Worm (Caenorhabditis elegans) whole organism, midembryonic: ENCODE data around the gene Y17D7B.4.
A peak's percentile ranks its signal among the peaks of the same experiment; 100 is the strongest.
"Not testable (repeated sequence)": the region's sequence is repeated elsewhere in the genome, so short reads cannot be mapped to it uniquely, and the experiment has no call there.

Experiments
- T22C8.4 ChIP-seq: fragments of 200-800 bp; sonication (Bioruptor generic); IDR thresholded peaks from 2 replicates; pipeline ENCODE4 v1.3.6; 2022; ENCODE audit warnings: missing genetic modification characterization, missing compliant biosample characterization
- cog-1 ChIP-seq: sonication (generic microtip); optimal IDR thresholded peaks from 2 replicates; lab custom pipeline; 2016; ENCODE audit warnings: missing genetic modification characterization, missing compliant biosample characterization
- flt-1 ChIP-seq: fragments of 200-800 bp; sonication (Bioruptor generic); IDR thresholded peaks from 2 replicates; pipeline ENCODE4 v1.3.6; 2022; ENCODE audit warnings: missing genetic modification characterization, missing compliant biosample characterization
- klf-2 ChIP-seq: fragments of 200-800 bp; sonication (Bioruptor generic); conservative IDR thresholded peaks from 2 replicates; pipeline ENCODE4 v1.3.6; 2022; ENCODE audit warnings: missing genetic modification reagents, missing genetic modification characterization, missing compliant biosample characterization
- med-1 ChIP-seq: sonication (generic microtip); optimal IDR thresholded peaks from 2 replicates; lab custom pipeline; 2017; ENCODE audit warnings: missing genetic modification characterization, mild to moderate bottlenecking, missing compliant biosample characterization, antibody characterized with exemption, missing genetic modification reagents; ENCODE audit not compliant: insufficient read depth
- ref-1 ChIP-seq: fragments of 200-800 bp; sonication (Bioruptor generic); conservative IDR thresholded peaks from 2 replicates; pipeline ENCODE4 v1.3.6; 2022; ENCODE audit warnings: missing genetic modification reagents, missing genetic modification characterization, missing compliant biosample characterization
- tab-1 ChIP-seq: fragments of 200-800 bp; sonication (Bioruptor generic); IDR thresholded peaks from 2 replicates; pipeline ENCODE4 v1.3.6; 2022; ENCODE audit warnings: missing genetic modification characterization, missing compliant biosample characterization
- ztf-23 ChIP-seq: fragments of 200-800 bp; sonication (Bioruptor generic); IDR thresholded peaks from 2 replicates; pipeline ENCODE4 v1.3.6; 2022; ENCODE audit warnings: missing genetic modification reagents, missing genetic modification characterization, missing compliant biosample characterization
- ztf-29 ChIP-seq: fragments of 200-800 bp; sonication (Bioruptor generic); IDR thresholded peaks from 2 replicates; pipeline ENCODE4 v1.3.6; 2022; ENCODE audit warnings: missing genetic modification reagents, missing genetic modification characterization, missing compliant biosample characterization

The Y17D7B.4 gene

DNA sequence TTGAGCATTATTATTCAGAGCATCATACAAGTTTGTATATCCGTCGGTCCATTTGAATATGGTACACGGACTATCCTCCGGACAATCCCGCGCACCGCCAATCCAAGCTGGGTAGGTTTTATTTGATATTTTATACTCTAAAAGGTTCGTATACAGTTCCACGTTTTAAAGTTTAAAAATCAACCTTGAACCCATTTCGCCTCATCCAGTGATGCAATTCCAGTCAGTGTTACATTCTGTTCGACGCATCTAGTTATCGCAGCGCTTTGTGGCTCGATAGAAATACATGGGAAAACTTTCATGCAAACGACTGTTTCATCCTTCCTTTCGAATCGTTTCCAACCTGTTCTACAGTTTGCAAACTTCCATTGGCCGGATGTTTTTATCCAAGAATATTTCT lies 6.6 kb downstream of the Y17D7B.4 start:
- TF ChIP-seq T22C8.4 (GFP tag; lab: Robert Waterston, UW) (no peak), klf-2 (GFP tag; lab: Robert Waterston, UW) (no peak), med-1 (no peak), ztf-23 (GFP tag; lab: Robert Waterston, UW) (no peak), cog-1 (tag; lab: Kevin White, UChicago) (no peak), ref-1 (GFP tag; lab: Robert Waterston, UW) (no peak), flt-1 (GFP tag; lab: Robert Waterston, UW) (no peak), ztf-29 (no peak), tab-1 (GFP tag; lab: Robert Waterston, UW) (no peak)

DNA sequence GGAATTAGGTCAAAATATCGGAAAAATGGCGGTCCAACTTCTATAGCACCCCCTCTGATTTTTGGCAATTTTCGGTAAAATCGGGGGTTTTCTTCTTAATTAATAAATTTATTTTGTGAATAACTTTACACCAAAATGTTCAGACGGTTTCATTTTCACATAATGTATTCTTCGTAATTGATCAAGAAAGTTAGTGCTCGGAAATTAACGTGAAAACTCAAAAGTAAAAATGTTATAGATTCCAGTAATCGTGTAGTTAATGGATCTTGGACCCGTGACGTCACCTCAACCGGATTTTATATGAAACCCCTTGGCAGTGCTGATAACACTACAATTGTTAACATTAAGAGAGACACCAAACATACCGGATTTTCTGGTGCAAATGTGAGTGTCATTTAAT lies 14.4 kb downstream of the Y17D7B.4 start, which contains the start of gene F11D11.22:
F11D11.22 (plus strand) TSS at position 301 of the 400 bp plus-strand sequence.
- TF ChIP-seq tab-1 (GFP tag; lab: Robert Waterston, UW); med-1; klf-2 (GFP tag; lab: Robert Waterston, UW): not testable (repeated sequence)

DNA sequence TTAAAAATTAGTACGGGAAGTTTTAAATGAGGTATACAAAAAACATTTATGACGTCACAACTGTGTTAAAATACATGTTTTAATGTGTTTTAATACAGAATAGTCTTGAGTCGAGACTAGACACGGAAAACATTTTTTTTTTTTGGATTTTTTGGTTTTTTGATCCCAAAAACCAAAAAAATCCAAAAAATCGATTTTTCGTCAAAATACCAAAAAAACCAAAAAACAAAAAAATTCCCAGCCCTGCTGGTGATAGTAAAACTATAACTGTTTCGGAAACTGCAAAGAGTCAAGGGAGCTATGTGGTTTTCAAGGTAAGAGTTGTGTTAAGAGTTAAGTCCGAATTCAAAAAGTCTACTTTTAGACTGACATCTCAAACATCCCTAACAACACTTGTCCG lies 15.4 kb downstream of the Y17D7B.4 start, which contains the start of gene F11D11.4:
F11D11.4 (plus strand) TSS at position 301 of the 400 bp plus-strand sequence.
- TF ChIP-seq ztf-23 (GFP tag; lab: Robert Waterston, UW): no peak
- TF ChIP-seq klf-2 (GFP tag; lab: Robert Waterston, UW): no peak
- TF ChIP-seq ref-1 (GFP tag; lab: Robert Waterston, UW): no peak
- TF ChIP-seq ztf-29: no peak
- TF ChIP-seq med-1: no peak
- no peak for TF ChIP-seq cog-1 (tag; lab: Kevin White, UChicago)
- no peak for TF ChIP-seq tab-1 (GFP tag; lab: Robert Waterston, UW)
- no peak for TF ChIP-seq T22C8.4 (GFP tag; lab: Robert Waterston, UW)
- no peak for TF ChIP-seq flt-1 (GFP tag; lab: Robert Waterston, UW)

ce11 chrV:18760174-18760573 lies 16.3 kb downstream of the Y17D7B.4 start, which contains the start of gene F11D11.3:
Gene F11D11.3 (minus strand): TSS chrV:18760274.
- TF ChIP-seq flt-1 (GFP tag; lab: Robert Waterston, UW): no peak

- not testable (repeated sequence) for TF ChIP-seq cog-1 (tag; lab: Kevin White, UChicago); klf-2 (GFP tag; lab: Robert Waterston, UW); ztf-29
Measured at ce11 chrV:18754328-18754727, 22.2 kb downstream of the Y17D7B.4 start, which contains the start of gene clec-254. Gene clec-254 (minus strand): TSS chrV:18754428.

- TF ChIP-seq ztf-23 (GFP tag; lab: Robert Waterston, UW): no peak
- TF ChIP-seq cog-1 (tag; lab: Kevin White, UChicago): no peak
- no peak for TF ChIP-seq med-1
- TF ChIP-seq T22C8.4 (GFP tag; lab: Robert Waterston, UW): no peak
- TF ChIP-seq ztf-29: no peak
- no peak for TF ChIP-seq tab-1 (GFP tag; lab: Robert Waterston, UW)
Measured at ce11 chrV:18753036-18753435, 23.5 kb downstream of the Y17D7B.4 start, which contains the start of gene F11D11.6. Gene F11D11.6 (minus strand): TSS chrV:18753136.

- 0 out of 2 replicates have a peak, but pooled peaks have one; percentile 6 for TF ChIP-seq ztf-23 (GFP tag; lab: Robert Waterston, UW)
- no peak for TF ChIP-seq klf-2 (GFP tag; lab: Robert Waterston, UW)
Measured at ce11 chrV:18750445-18750844, 26.0 kb downstream of the Y17D7B.4 start, which contains the start of the genes F11D11.21 and F11D11.12. Gene F11D11.21 (minus strand): TSS chrV:18750545. Gene F11D11.12 (minus strand): TSS chrV:18750682.

DNA sequence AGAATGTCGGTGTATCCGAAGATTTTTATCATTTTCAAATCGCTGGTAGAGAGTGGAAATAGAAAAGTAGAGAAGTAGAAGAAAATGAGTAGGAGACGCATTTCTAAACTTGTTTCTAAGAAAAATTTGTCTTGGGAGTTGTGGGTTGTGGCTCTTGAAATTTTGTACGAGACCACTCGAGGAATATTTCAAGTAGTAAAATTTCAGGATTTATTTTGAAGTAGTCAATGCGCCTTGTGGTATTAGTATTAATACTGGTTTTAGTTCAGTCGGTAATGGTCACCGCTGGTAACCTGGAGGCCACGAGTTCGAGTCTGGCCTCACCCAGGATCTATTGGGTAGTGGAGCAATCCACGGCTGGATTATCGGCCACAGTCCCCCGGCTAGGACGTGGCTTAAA lies 27.8 kb downstream of the Y17D7B.4 start, which contains the start of gene clec-252:
clec-252 (minus strand) TSS at position 101 of the 400 bp plus-strand sequence.
- TF ChIP-seq flt-1 (GFP tag; lab: Robert Waterston, UW) (no peak), ztf-29 (no peak), T22C8.4 (GFP tag; lab: Robert Waterston, UW) (no peak), ref-1 (GFP tag; lab: Robert Waterston, UW) (no peak), med-1 (no peak), klf-2 (GFP tag; lab: Robert Waterston, UW) (no peak), tab-1 (GFP tag; lab: Robert Waterston, UW) (no peak), ztf-23 (GFP tag; lab: Robert Waterston, UW) (no peak), cog-1 (tag; lab: Kevin White, UChicago) (no peak)

- TF ChIP-seq flt-1 (GFP tag; lab: Robert Waterston, UW): no peak
- no peak for TF ChIP-seq ztf-29
- TF ChIP-seq cog-1 (tag; lab: Kevin White, UChicago): no peak
- no peak for TF ChIP-seq ztf-23 (GFP tag; lab: Robert Waterston, UW)
- no peak for TF ChIP-seq med-1
- TF ChIP-seq klf-2 (GFP tag; lab: Robert Waterston, UW): no peak
- TF ChIP-seq tab-1 (GFP tag; lab: Robert Waterston, UW): no peak
- TF ChIP-seq T22C8.4 (GFP tag; lab: Robert Waterston, UW): no peak
- TF ChIP-seq ref-1 (GFP tag; lab: Robert Waterston, UW): no peak
Measured at ce11 chrV:18746937-18747660, 29.4 kb downstream of the Y17D7B.4 start, which contains the start of gene clec-251. Gene clec-251 (minus strand): TSS chrV:18746987.

- TF ChIP-seq tab-1 (GFP tag; lab: Robert Waterston, UW) (no peak), flt-1 (GFP tag; lab: Robert Waterston, UW) (no peak), ref-1 (GFP tag; lab: Robert Waterston, UW) (no peak), cog-1 (tag; lab: Kevin White, UChicago) (no peak)
Measured at ce11 chrV:18742108-18742507, 34.4 kb downstream of the Y17D7B.4 start, which contains the start of gene clec-250. Gene clec-250 (minus strand): TSS chrV:18742208.
